Worm (Caenorhabditis elegans) whole organism, mixed stage, embryonic: ENCODE data around the gene F09B9.5.

Experiments
- M03D4.4 ChIP-seq: sonication (generic microtip); optimal IDR thresholded peaks from 2 replicates; lab custom pipeline; 2017; ENCODE audit warnings: mild to moderate bottlenecking, missing genetic modification characterization, missing compliant biosample characterization
- bed-3 ChIP-seq: fragments of 200-800 bp; sonication (Bioruptor generic); optimal IDR thresholded peaks from 3 replicates; lab custom pipeline; 2018; ENCODE audit warnings: mild to moderate bottlenecking, missing genetic modification characterization, moderate library complexity, missing compliant biosample characterization
- blmp-1 ChIP-seq: fragments of 150-350 bp; optimal IDR thresholded peaks from 2 replicates; lab custom pipeline; 2014; ENCODE audit warnings: missing biosample characterization, missing genetic modification characterization
- ceh-39 ChIP-seq: fragments of 150-350 bp; optimal IDR thresholded peaks from 2 replicates; lab custom pipeline; 2014; ENCODE audit warnings: missing biosample characterization, missing genetic modification characterization
- ceh-43 ChIP-seq: fragments of 200-800 bp; sonication (Bioruptor generic); optimal IDR thresholded peaks from 2 replicates; lab custom pipeline; 2018; ENCODE audit warnings: mild to moderate bottlenecking, missing genetic modification characterization, moderate library complexity, missing compliant biosample characterization
- ceh-83 ChIP-seq: fragments of 200-800 bp; sonication (Bioruptor generic); optimal IDR thresholded peaks from 2 replicates; lab custom pipeline; 2018; ENCODE audit warnings: mild to moderate bottlenecking, missing genetic modification characterization, missing compliant biosample characterization
- ces-1 ChIP-seq: fragments of 150-350 bp; optimal IDR thresholded peaks from 2 replicates; lab custom pipeline; 2014; ENCODE audit warnings: missing biosample characterization, missing genetic modification reagents, missing genetic modification characterization
- cnd-1 ChIP-seq: fragments of 200-800 bp; sonication (Bioruptor generic); optimal IDR thresholded peaks from 2 replicates; lab custom pipeline; 2018; ENCODE audit warnings: mild to moderate bottlenecking, missing genetic modification characterization, missing compliant biosample characterization
- flh-1 ChIP-seq: fragments of 200-800 bp; sonication (Bioruptor generic); optimal IDR thresholded peaks from 2 replicates; lab custom pipeline; 2018; ENCODE audit warnings: mild to moderate bottlenecking, missing genetic modification characterization, moderate library complexity, missing compliant biosample characterization
- hlh-1 ChIP-seq: fragments of 150-350 bp; optimal IDR thresholded peaks from 2 replicates; lab custom pipeline; 2014; ENCODE audit warnings: missing biosample characterization, missing genetic modification reagents, missing genetic modification characterization
- lin-13 ChIP-seq: fragments of 150-350 bp; optimal IDR thresholded peaks from 2 replicates; lab custom pipeline; 2014; ENCODE audit warnings: missing biosample characterization, missing genetic modification characterization
- lin-32 ChIP-seq: fragments of 200-800 bp; sonication (Bioruptor generic); optimal IDR thresholded peaks from 2 replicates; lab custom pipeline; 2018; ENCODE audit warnings: mild to moderate bottlenecking, missing genetic modification characterization, missing compliant biosample characterization
- lsy-2 ChIP-seq: fragments of 150-350 bp; optimal IDR thresholded peaks from 2 replicates; lab custom pipeline; 2014; ENCODE audit warnings: missing biosample characterization, missing genetic modification characterization
- mab-5 ChIP-seq: fragments of 150-350 bp; optimal IDR thresholded peaks from 2 replicates; lab custom pipeline; 2014; ENCODE audit warnings: missing biosample characterization, missing genetic modification characterization
- mep-1 ChIP-seq: fragments of 150-350 bp; optimal IDR thresholded peaks from 2 replicates; lab custom pipeline; 2017; ENCODE audit warnings: missing biosample characterization, missing genetic modification reagents, missing genetic modification characterization, inconsistent platforms
- mls-2 ChIP-seq: sonication (generic microtip); optimal IDR thresholded peaks from 2 replicates; lab custom pipeline; 2016; ENCODE audit warnings: mild to moderate bottlenecking, missing genetic modification characterization, moderate library complexity, missing compliant biosample characterization
- nhr-12 ChIP-seq: fragments of 150-350 bp; optimal IDR thresholded peaks from 2 replicates; lab custom pipeline; 2014; ENCODE audit warnings: missing biosample characterization, missing genetic modification characterization
- nhr-2 ChIP-seq: fragments of 150-350 bp; optimal IDR thresholded peaks from 2 replicates; lab custom pipeline; 2014; ENCODE audit warnings: missing biosample characterization, missing genetic modification characterization
- nhr-237 ChIP-seq: fragments of 150-350 bp; optimal IDR thresholded peaks from 2 replicates; lab custom pipeline; 2014; ENCODE audit warnings: missing biosample characterization, missing genetic modification characterization
- nhr-28 ChIP-seq: fragments of 150-350 bp; optimal IDR thresholded peaks from 2 replicates; lab custom pipeline; 2014; ENCODE audit warnings: missing biosample characterization, missing genetic modification characterization
- nhr-76 ChIP-seq: sonication (generic microtip); optimal IDR thresholded peaks from 2 replicates; lab custom pipeline; 2017; ENCODE audit warnings: missing biosample characterization, missing genetic modification characterization
- pha-4 ChIP-seq: fragments of 150-350 bp; optimal IDR thresholded peaks from 2 replicates; lab custom pipeline; 2018; ENCODE audit warnings: missing biosample characterization, missing genetic modification reagents, missing genetic modification characterization
- sem-2 ChIP-seq: fragments of 200-800 bp; sonication (Bioruptor generic); optimal IDR thresholded peaks from 2 replicates; lab custom pipeline; 2018; ENCODE audit warnings: mild to moderate bottlenecking, missing genetic modification characterization, missing compliant biosample characterization
- snpc-4 ChIP-seq: fragments of 150-350 bp; optimal IDR thresholded peaks from 2 replicates; lab custom pipeline; 2014; ENCODE audit warnings: missing biosample characterization, missing genetic modification characterization
- sptf-1 ChIP-seq: sonication (generic microtip); optimal IDR thresholded peaks from 2 replicates; lab custom pipeline; 2017; ENCODE audit warnings: mild to moderate bottlenecking, missing genetic modification characterization, moderate library complexity, missing compliant biosample characterization
- tbx-8 ChIP-seq: fragments of 200-800 bp; sonication (Bioruptor generic); optimal IDR thresholded peaks from 2 replicates; lab custom pipeline; 2018; ENCODE audit warnings: mild to moderate bottlenecking, missing genetic modification characterization, moderate library complexity, missing compliant biosample characterization
- unc-120 ChIP-seq: sonication (generic microtip); optimal IDR thresholded peaks from 2 replicates; lab custom pipeline; 2017; ENCODE audit warnings: missing genetic modification characterization, missing compliant biosample characterization; ENCODE audit not compliant: poor library complexity, severe bottlenecking
- unc-39 ChIP-seq: fragments of 150-350 bp; optimal IDR thresholded peaks from 2 replicates; lab custom pipeline; 2014; ENCODE audit warnings: missing biosample characterization, missing genetic modification characterization
- unc-62 ChIP-seq: fragments of 150-350 bp; optimal IDR thresholded peaks from 2 replicates; lab custom pipeline; 2014; ENCODE audit warnings: missing biosample characterization, missing genetic modification reagents, missing genetic modification characterization
- ztf-11 ChIP-seq: fragments of 150-350 bp; optimal IDR thresholded peaks from 2 replicates; lab custom pipeline; 2014; ENCODE audit warnings: missing biosample characterization, missing genetic modification characterization

The F09B9.5 gene

ce11 chrX:10154317-10154942 is at the start of gene F09B9.5:
Gene F09B9.5, plus strand, starts transcription at chrX:10154817.
- TF ChIP-seq cnd-1 (tag; lab: Kevin White, UChicago): no peak
- no peak for TF ChIP-seq blmp-1 (tag; lab: Kevin White, UChicago)
- TF ChIP-seq pha-4: no peak
- no peak for TF ChIP-seq lsy-2 (tag; lab: Kevin White, UChicago)
- no peak for TF ChIP-seq nhr-237 (tag; lab: Kevin White, UChicago)
- TF ChIP-seq ces-1 (GFP tag; lab: Kevin White, UChicago): peak; percentile 89
- TF ChIP-seq M03D4.4: no peak

DNA sequence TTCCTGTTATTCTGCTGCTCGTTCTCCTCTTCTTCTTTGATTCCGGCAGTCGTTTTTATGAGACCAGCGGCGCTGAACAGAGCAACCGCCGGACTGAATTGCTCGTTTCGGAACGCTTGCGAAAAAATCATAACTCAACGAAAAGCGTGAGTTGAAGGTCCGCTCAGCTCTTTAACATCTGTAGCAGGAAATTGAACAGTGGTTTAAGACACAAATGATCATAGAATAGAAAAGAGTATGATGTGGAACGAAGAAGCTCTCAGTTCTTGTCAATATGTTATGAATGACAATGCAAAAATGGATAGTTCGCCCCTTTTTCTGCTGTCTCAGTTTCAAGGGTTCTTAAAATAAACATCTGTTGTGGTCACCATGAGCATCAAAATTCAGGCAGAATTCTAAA is 40.9 kb upstream of the F09B9.5 start:
- no peak for TF ChIP-seq lin-13 (tag; lab: Kevin White, UChicago)
- TF ChIP-seq nhr-12: no peak
- TF ChIP-seq lin-32 (GFP tag; lab: Kevin White, UChicago): no peak
- TF ChIP-seq lsy-2 (tag; lab: Kevin White, UChicago): no peak
- no peak for TF ChIP-seq mab-5 (tag; lab: Kevin White, UChicago)
- TF ChIP-seq unc-62 (GFP tag; lab: Kevin White, UChicago): no peak
- TF ChIP-seq mep-1 (tag; lab: Kevin White, UChicago): no peak
- TF ChIP-seq hlh-1 (tag; lab: Kevin White, UChicago): no peak
- no peak for TF ChIP-seq M03D4.4
- TF ChIP-seq ztf-11 (tag; lab: Kevin White, UChicago): no peak
- TF ChIP-seq snpc-4 (tag; lab: Kevin White, UChicago): no peak
- no peak for TF ChIP-seq flh-1
- no peak for TF ChIP-seq nhr-28 (tag; lab: Kevin White, UChicago)
- no peak for TF ChIP-seq mls-2
- no peak for TF ChIP-seq unc-39 (tag; lab: Kevin White, UChicago)
- no peak for TF ChIP-seq ceh-43 (GFP tag; lab: Kevin White, UChicago)
- no peak for TF ChIP-seq cnd-1 (tag; lab: Kevin White, UChicago)
- no peak for TF ChIP-seq nhr-76
- TF ChIP-seq tbx-8 (GFP tag; lab: Kevin White, UChicago): no peak
- TF ChIP-seq pha-4: no peak

- TF ChIP-seq hlh-1 (tag; lab: Kevin White, UChicago): no peak
- no peak for TF ChIP-seq nhr-28 (tag; lab: Kevin White, UChicago)
- no peak for TF ChIP-seq sem-2 (GFP tag; lab: Kevin White, UChicago)
- TF ChIP-seq ceh-39: no peak
- no peak for TF ChIP-seq ceh-83 (GFP tag; lab: Kevin White, UChicago)
- no peak for TF ChIP-seq mls-2
- TF ChIP-seq snpc-4 (tag; lab: Kevin White, UChicago): no peak
- no peak for TF ChIP-seq nhr-2 (tag; lab: Kevin White, UChicago)
- TF ChIP-seq mep-1 (tag; lab: Kevin White, UChicago): no peak
- no peak for TF ChIP-seq sptf-1 (tag; lab: Kevin White, UChicago)
- TF ChIP-seq lsy-2 (tag; lab: Kevin White, UChicago): no peak
- no peak for TF ChIP-seq unc-62 (GFP tag; lab: Kevin White, UChicago)
Observed at ce11 chrX:10123015-10123414, 31.6 kb upstream of the F09B9.5 start.

DNA sequence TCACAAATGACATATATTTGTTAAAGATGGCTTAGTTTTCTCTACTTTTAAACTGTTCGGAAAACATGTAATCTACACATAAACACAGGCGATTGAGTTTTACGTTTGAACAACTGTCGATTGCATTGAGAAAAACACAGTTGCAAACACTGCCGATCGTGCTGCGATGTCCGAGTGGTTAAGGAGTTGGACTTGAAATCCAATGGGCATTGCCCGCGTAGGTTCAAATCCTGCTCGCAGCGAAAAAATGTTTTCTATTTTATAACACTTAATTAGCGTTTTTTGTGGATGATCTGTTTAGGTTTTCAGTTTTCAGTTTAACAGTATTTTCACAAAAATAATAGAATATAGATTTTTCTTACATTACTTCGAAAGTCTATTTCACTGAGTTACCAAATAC is 30.3 kb upstream of the F09B9.5 start:
- no peak for TF ChIP-seq mep-1 (tag; lab: Kevin White, UChicago)
- TF ChIP-seq ceh-83 (GFP tag; lab: Kevin White, UChicago): peak; percentile 22
- no peak for TF ChIP-seq cnd-1 (tag; lab: Kevin White, UChicago)
- no peak for TF ChIP-seq nhr-76
- TF ChIP-seq mab-5 (tag; lab: Kevin White, UChicago): no peak

DNA sequence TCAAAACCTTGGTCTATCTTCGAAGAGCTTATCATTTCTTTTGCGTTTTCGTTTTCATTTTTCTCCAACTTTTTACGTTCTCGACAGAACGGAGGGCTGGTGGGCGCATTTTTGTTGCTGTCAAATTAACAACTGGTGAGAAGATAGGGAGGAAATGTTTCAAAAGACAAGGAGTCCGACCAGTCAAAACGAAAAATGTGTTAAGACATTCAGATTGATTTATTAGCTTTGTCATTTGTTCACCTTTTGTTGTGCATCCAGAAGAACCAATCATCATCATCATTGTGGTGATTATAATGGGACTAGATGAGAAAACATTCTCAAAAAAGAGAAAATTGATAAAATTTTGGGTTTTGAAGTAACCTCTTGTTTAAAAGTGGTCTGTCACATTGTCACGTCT is 24.5 kb upstream of the F09B9.5 start:
- TF ChIP-seq ceh-43 (GFP tag; lab: Kevin White, UChicago) (no peak), mab-5 (tag; lab: Kevin White, UChicago) (no peak), mls-2 (no peak), bed-3 (GFP tag; lab: Kevin White, UChicago) (no peak), cnd-1 (tag; lab: Kevin White, UChicago) (no peak), nhr-2 (tag; lab: Kevin White, UChicago) (no peak), snpc-4 (tag; lab: Kevin White, UChicago) (no peak), unc-62 (GFP tag; lab: Kevin White, UChicago) (peak; percentile 70), unc-120 (tag; lab: Kevin White, UChicago) (no peak), hlh-1 (tag; lab: Kevin White, UChicago) (peak; percentile 23), ztf-11 (tag; lab: Kevin White, UChicago) (no peak)
- TF ChIP-seq, all 35 proteins: peak for 2
